Fruit fly (Drosophila melanogaster): ENCODE measurements around the gene CG15536.

dm6 chr3R:30406482-30406881 lies 18.5 kb downstream of the CG15536 start:
- TF ChIP-seq h (optimal IDR thresholded peaks at IDR 0.05) (no peak), Myc (optimal IDR thresholded peaks at IDR 0.05) (no peak), Sin3A (optimal IDR thresholded peaks at IDR 0.05) (no peak), psq (optimal IDR thresholded peaks at IDR 0.05) (no peak)
